Worm (Caenorhabditis elegans) whole organism, young adult: ENCODE data around the gene gst-39.

Experiments
- F33H1.4 ChIP-seq: fragments of 200-800 bp; sonication (Bioruptor generic); IDR thresholded peaks from 2 replicates; pipeline ENCODE4 v1.3.6; 2022; ENCODE audit warnings: missing genetic modification reagents, missing genetic modification characterization, missing compliant biosample characterization
- aptf-2 ChIP-seq: fragments of 200-800 bp; sonication (Bioruptor generic); conservative IDR thresholded peaks from 2 replicates; pipeline ENCODE4 v1.3.6; 2022; ENCODE audit warnings: missing genetic modification reagents, missing genetic modification characterization, missing compliant biosample characterization
- chd-7 ChIP-seq: sonication (generic microtip); optimal IDR thresholded peaks from 2 replicates; lab custom pipeline; 2016; ENCODE audit warnings: mild to moderate bottlenecking, missing genetic modification characterization, moderate library complexity, missing compliant biosample characterization
- hmg-20 ChIP-seq: fragments of 200-800 bp; sonication (Bioruptor generic); IDR thresholded peaks from 2 replicates; pipeline ENCODE4 v1.3.6; 2022; ENCODE audit warnings: missing genetic modification reagents, missing genetic modification characterization, missing compliant biosample characterization
- nfya-1 ChIP-seq: sonication (generic microtip); optimal IDR thresholded peaks from 2 replicates; lab custom pipeline; 2017; ENCODE audit warnings: antibody characterized with exemption, missing compliant biosample characterization, missing genetic modification characterization, borderline replicate concordance; ENCODE audit not compliant: insufficient read depth
- pha-4 ChIP-seq: fragments of 150-350 bp; sonication (generic microtip); optimal IDR thresholded peaks from 2 replicates; lab custom pipeline; 2014; ENCODE audit warnings: missing biosample characterization, missing genetic modification reagents, missing genetic modification characterization
- xnd-1 ChIP-seq: sonication (generic microtip); optimal IDR thresholded peaks from 2 replicates; lab custom pipeline; 2016; ENCODE audit warnings: missing genotype, missing genetic modification reagents, missing genetic modification characterization, missing compliant biosample characterization

DNA sequence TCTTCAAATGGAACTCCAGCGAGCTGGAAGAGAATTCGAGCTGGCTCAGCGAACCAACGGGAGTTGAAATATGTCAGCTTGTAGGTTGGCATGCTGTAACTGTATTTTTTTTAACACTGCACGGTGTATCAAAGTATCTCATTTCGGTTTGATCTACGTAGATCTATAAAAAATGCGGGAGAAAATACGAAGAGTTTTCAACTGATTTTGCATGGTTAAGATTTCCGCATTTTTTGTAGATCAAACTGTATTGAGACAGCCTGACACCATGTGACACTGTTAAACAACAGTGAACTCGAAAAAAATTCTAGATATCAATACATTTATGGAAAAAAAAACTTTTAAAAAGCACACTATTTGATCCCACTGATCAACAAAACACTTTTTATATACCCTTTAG, 6.8 kb upstream of the gst-39 start, which contains the start of gene gst-32:
- TF ChIP-seq pha-4 (tag; lab: Kevin White, UChicago) (no peak), nfya-1 (tag; lab: Kevin White, UChicago) (no peak), hmg-20 (GFP tag; lab: Robert Waterston, UW) (no peak), F33H1.4 (GFP tag; lab: Robert Waterston, UW) (no peak), aptf-2 (GFP tag; lab: Robert Waterston, UW) (no peak), xnd-1 (no peak), chd-7 (tag; lab: Kevin White, UChicago) (no peak)
